Worm (Caenorhabditis elegans): ENCODE results near the gene ZC132.11.

- TF ChIP-seq aha-1 (tag; optimal IDR thresholded peaks at IDR 0.05) (no peak), ces-1 (GFP tag; optimal IDR thresholded peaks at IDR 0.05) (no peak), lin-15B (tag; optimal IDR thresholded peaks at IDR 0.05) (no peak), fkh-10 (GFP tag; optimal IDR thresholded peaks at IDR 0.05) (no peak), egl-27 (tag; optimal IDR thresholded peaks at IDR 0.05) (no peak), nhr-76 (tag; optimal IDR thresholded peaks at IDR 0.05) (no peak), nhr-12 (tag; optimal IDR thresholded peaks at IDR 0.05) (no peak), skn-1 (tag; optimal IDR thresholded peaks at IDR 0.05) (no peak), nhr-28 (tag; optimal IDR thresholded peaks at IDR 0.05) (no peak), ama-1 (optimal IDR thresholded peaks at IDR 0.05) (no peak), tbx-2 (tag; optimal IDR thresholded peaks at IDR 0.05) (no peak), nhr-77 (tag; optimal IDR thresholded peaks at IDR 0.05) (no peak)
Observed at ce11 chrV:4346325-4346724, 47.8 kb upstream of the ZC132.11 start, which contains the start of gene hpo-18.

All from whole organism, L1 larva.